Fruit fly (Drosophila melanogaster) Kc167 (cell line): Measurements from ENCODE around the gene ckd.

Source experiments
- Myc ChIP-seq: fragments of >200 bp; optimal IDR thresholded peaks from 2 replicates; lab custom pipeline; 2017; ENCODE audit warnings: missing external identifiers
- Sin3A ChIP-seq: fragments of >200 bp; optimal IDR thresholded peaks from 2 replicates; lab custom pipeline; 2018; ENCODE audit warnings: missing external identifiers
- h ChIP-seq: fragments of >200 bp; optimal IDR thresholded peaks from 3 replicates; lab custom pipeline; 2018; ENCODE audit warnings: missing external identifiers
- insv ChIP-seq: fragments of >200 bp; optimal IDR thresholded peaks from 3 replicates; lab custom pipeline; 2018; ENCODE audit warnings: missing external identifiers
- psq ChIP-seq: fragments of >200 bp; optimal IDR thresholded peaks from 2 replicates; lab custom pipeline; 2017; ENCODE audit warnings: missing external identifiers
- ttk ChIP-seq: sonication (Bioruptor generic); optimal IDR thresholded peaks from 2 replicates; lab custom pipeline; 2017; ENCODE audit warnings: missing external identifiers

The ckd gene

dm6 chr3L:3257690-3258089, at the start of gene ckd:
TSS of gene ckd (plus strand) at chr3L:3257878.
- TF ChIP-seq ttk (lab: Kevin White, UChicago): no peak
- TF ChIP-seq Myc (lab: Kevin White, UChicago): no peak
- no peak for TF ChIP-seq psq
- TF ChIP-seq Sin3A (lab: Kevin White, UChicago): no peak
- no peak for TF ChIP-seq insv (lab: Kevin White, UChicago)
- TF ChIP-seq h: no peak

dm6 chr3L:3208895-3209294, 48.8 kb upstream of the ckd start, which contains the start of the genes CG32269 and CG32270:
TSS of gene CG32269 (minus strand) at chr3L:3208985.
TSS of gene CG32270 (minus strand) at chr3L:3208985.
- no peak for TF ChIP-seq Myc (lab: Kevin White, UChicago)
- TF ChIP-seq Sin3A (lab: Kevin White, UChicago): no peak
- TF ChIP-seq psq: no peak
- TF ChIP-seq h: no peak
- no peak for TF ChIP-seq ttk (lab: Kevin White, UChicago)
- TF ChIP-seq insv (lab: Kevin White, UChicago): no peak

dm6 chr3L:3218859-3219258, 38.8 kb upstream of the ckd start, which contains the start of the genes hob and nSMase:
TSS of gene hob (minus strand) at chr3L:3218920.
TSS of gene nSMase (plus strand) at chr3L:3219156.
- TF ChIP-seq h (no peak), insv (lab: Kevin White, UChicago) (no peak), psq (no peak), Myc (lab: Kevin White, UChicago) (no peak), ttk (lab: Kevin White, UChicago) (no peak), Sin3A (lab: Kevin White, UChicago) (no peak)

- TF ChIP-seq insv (lab: Kevin White, UChicago): no peak
- no peak for TF ChIP-seq Sin3A (lab: Kevin White, UChicago)
- no peak for TF ChIP-seq ttk (lab: Kevin White, UChicago)
- no peak for TF ChIP-seq h
- TF ChIP-seq psq: no peak
These were observed 34.9 kb upstream of the ckd start, which contains the start of the genes RpL28 and eIF1 for dm6 chr3L:3222643-3223389. TSS of gene RpL28 (minus strand) at chr3L:3222960. TSS of gene eIF1 (plus strand) at chr3L:3223341.

- TF ChIP-seq Sin3A (lab: Kevin White, UChicago) (no peak), h (no peak), insv (lab: Kevin White, UChicago) (no peak), Myc (lab: Kevin White, UChicago) (no peak), psq (no peak), ttk (lab: Kevin White, UChicago) (no peak)
These were observed 34.2 kb upstream of the ckd start for dm6 chr3L:3223390-3223914.

dm6 chr3L:3224740-3225719, 32.6 kb upstream of the ckd start, which contains the start of gene Larp4B:
TSS of gene Larp4B (plus strand) at chr3L:3224838.
- TF ChIP-seq psq (no peak), ttk (lab: Kevin White, UChicago) (no peak), Sin3A (lab: Kevin White, UChicago) (no peak), Myc (lab: Kevin White, UChicago) (no peak), insv (lab: Kevin White, UChicago) (no peak), h (no peak)

dm6 chr3L:3225769-3226457, 31.8 kb upstream of the ckd start:
- TF ChIP-seq h (no peak), psq (no peak), ttk (lab: Kevin White, UChicago) (no peak), Sin3A (lab: Kevin White, UChicago) (no peak)

- no peak for TF ChIP-seq insv (lab: Kevin White, UChicago)
- no peak for TF ChIP-seq Sin3A (lab: Kevin White, UChicago)
- TF ChIP-seq h: no peak
- TF ChIP-seq Myc (lab: Kevin White, UChicago): no peak
- no peak for TF ChIP-seq ttk (lab: Kevin White, UChicago)
These were observed 31.3 kb upstream of the ckd start for dm6 chr3L:3226458-3226783.

- no peak for TF ChIP-seq ttk (lab: Kevin White, UChicago)
- no peak for TF ChIP-seq Myc (lab: Kevin White, UChicago)
- no peak for TF ChIP-seq insv (lab: Kevin White, UChicago)
- no peak for TF ChIP-seq h
- no peak for TF ChIP-seq psq
- no peak for TF ChIP-seq Sin3A (lab: Kevin White, UChicago)
These were observed 21.4 kb upstream of the ckd start for dm6 chr3L:3236319-3236718.

- TF ChIP-seq ttk (lab: Kevin White, UChicago) (no peak), psq (no peak), Sin3A (lab: Kevin White, UChicago) (no peak), h (no peak), insv (lab: Kevin White, UChicago) (no peak)
These were observed 18.5 kb upstream of the ckd start, which contains the start of gene CG17746 for dm6 chr3L:3239033-3239752. TSS of gene CG17746 (minus strand) at chr3L:3239578.
